Worm (Caenorhabditis elegans) whole organism, late embryonic: ENCODE data around the gene nhr-157.

Experiments
- C08G9.2 ChIP-seq: sonication (generic microtip); optimal IDR thresholded peaks from 2 replicates; lab custom pipeline; 2016; ENCODE audit warnings: mild to moderate bottlenecking, missing genetic modification characterization, moderate library complexity, missing compliant biosample characterization
- C38D4.7 ChIP-seq: fragments of 200-800 bp; sonication (Bioruptor generic); optimal IDR thresholded peaks from 2 replicates; lab custom pipeline; 2018; ENCODE audit warnings: mild to moderate bottlenecking, missing genetic modification characterization, moderate library complexity, missing compliant biosample characterization
- F13H6.1 ChIP-seq: sonication (generic microtip); optimal IDR thresholded peaks from 2 replicates; lab custom pipeline; 2016; ENCODE audit warnings: missing genetic modification characterization, missing compliant biosample characterization
- K09A11.1 ChIP-seq: sonication (generic microtip); optimal IDR thresholded peaks from 2 replicates; lab custom pipeline; 2017; ENCODE audit warnings: antibody characterized with exemption, mild to moderate bottlenecking, missing genetic modification characterization, missing compliant biosample characterization; ENCODE audit not compliant: insufficient read depth
- T23F11.4 ChIP-seq: fragments of 200-800 bp; sonication (Bioruptor generic); optimal IDR thresholded peaks from 2 replicates; lab custom pipeline; 2018; ENCODE audit warnings: mild to moderate bottlenecking, missing genetic modification characterization, missing compliant biosample characterization
- ahr-1 ChIP-seq: sonication (generic microtip); optimal IDR thresholded peaks from 2 replicates; lab custom pipeline; 2016; ENCODE audit warnings: missing genetic modification characterization, missing compliant biosample characterization
- ama-1 ChIP-seq: fragments of 150-350 bp; optimal IDR thresholded peaks from 2 replicates; lab custom pipeline; 2014
- ceh-19 ChIP-seq: fragments of 200-800 bp; sonication (Bioruptor generic); optimal IDR thresholded peaks from 2 replicates; lab custom pipeline; 2018; ENCODE audit warnings: mild to moderate bottlenecking, missing genetic modification characterization, missing compliant biosample characterization
- ceh-24 ChIP-seq: sonication (generic microtip); optimal IDR thresholded peaks from 2 replicates; lab custom pipeline; 2016; ENCODE audit warnings: mild to moderate bottlenecking, missing genetic modification characterization, missing compliant biosample characterization
- ceh-31 ChIP-seq: sonication (generic microtip); optimal IDR thresholded peaks from 2 replicates; lab custom pipeline; 2016; ENCODE audit warnings: missing genetic modification characterization, missing compliant biosample characterization
- ceh-48 ChIP-seq: sonication (generic microtip); optimal IDR thresholded peaks from 2 replicates; lab custom pipeline; 2016; ENCODE audit warnings: missing genetic modification characterization, inconsistent platforms, missing compliant biosample characterization
- ceh-6 ChIP-seq: fragments of 200-800 bp; sonication (Bioruptor generic); optimal IDR thresholded peaks from 2 replicates; lab custom pipeline; 2018; ENCODE audit warnings: mild to moderate bottlenecking, missing genetic modification characterization, missing compliant biosample characterization
- ceh-9 ChIP-seq: sonication (generic microtip); optimal IDR thresholded peaks from 2 replicates; lab custom pipeline; 2016; ENCODE audit warnings: mild to moderate bottlenecking, missing genetic modification characterization, inconsistent platforms, missing compliant biosample characterization
- che-1 ChIP-seq: sonication (generic microtip); optimal IDR thresholded peaks from 2 replicates; lab custom pipeline; 2016; ENCODE audit warnings: mild to moderate bottlenecking, missing genetic modification characterization, missing compliant biosample characterization
- dmd-4 ChIP-seq: sonication (generic microtip); optimal IDR thresholded peaks from 2 replicates; lab custom pipeline; 2016; ENCODE audit warnings: borderline replicate concordance, missing genetic modification characterization, missing compliant biosample characterization
- dve-1 ChIP-seq: sonication (generic microtip); optimal IDR thresholded peaks from 2 replicates; lab custom pipeline; 2017; ENCODE audit warnings: antibody characterized with exemption, mild to moderate bottlenecking, missing genetic modification characterization, missing compliant biosample characterization
- elt-4 ChIP-seq: sonication (generic microtip); optimal IDR thresholded peaks from 2 replicates; lab custom pipeline; 2016; ENCODE audit warnings: missing genetic modification characterization, missing compliant biosample characterization
- ets-4 ChIP-seq: sonication (generic microtip); optimal IDR thresholded peaks from 2 replicates; lab custom pipeline; 2016; ENCODE audit warnings: missing genetic modification characterization, missing compliant biosample characterization
- eyg-1 ChIP-seq: sonication (generic microtip); optimal IDR thresholded peaks from 2 replicates; lab custom pipeline; 2016; ENCODE audit warnings: missing genotype, missing genetic modification characterization, missing compliant biosample characterization
- fax-1 ChIP-seq: sonication (generic microtip); optimal IDR thresholded peaks from 2 replicates; lab custom pipeline; 2016; ENCODE audit warnings: missing genotype, missing genetic modification characterization, missing compliant biosample characterization
- fkh-10 ChIP-seq: fragments of 150-350 bp; optimal IDR thresholded peaks from 2 replicates; lab custom pipeline; 2014; ENCODE audit warnings: missing biosample characterization, missing genetic modification reagents, missing genetic modification characterization
- fkh-6 ChIP-seq: sonication (generic microtip); optimal IDR thresholded peaks from 2 replicates; lab custom pipeline; 2016; ENCODE audit warnings: missing genetic modification characterization, missing compliant biosample characterization
- hlh-13 ChIP-seq: fragments of 200-800 bp; sonication (Bioruptor generic); optimal IDR thresholded peaks from 2 replicates; lab custom pipeline; 2018; ENCODE audit warnings: mild to moderate bottlenecking, missing genetic modification characterization, missing compliant biosample characterization
- hlh-30 ChIP-seq: sonication (generic microtip); optimal IDR thresholded peaks from 2 replicates; lab custom pipeline; 2017; ENCODE audit warnings: antibody characterized with exemption, missing genetic modification characterization, missing compliant biosample characterization; ENCODE audit not compliant: insufficient read depth
- lim-6 ChIP-seq: sonication (generic microtip); optimal IDR thresholded peaks from 2 replicates; lab custom pipeline; 2016; ENCODE audit warnings: missing genetic modification characterization, missing compliant biosample characterization
- lin-11 ChIP-seq: fragments of 200-800 bp; sonication (Bioruptor generic); optimal IDR thresholded peaks from 2 replicates; lab custom pipeline; 2018; ENCODE audit warnings: mild to moderate bottlenecking, missing genetic modification characterization, missing compliant biosample characterization
- madf-2 ChIP-seq: sonication (generic microtip); optimal IDR thresholded peaks from 2 replicates; lab custom pipeline; 2017; ENCODE audit warnings: missing genetic modification characterization, missing compliant biosample characterization
- nfya-1 ChIP-seq: sonication (generic microtip); optimal IDR thresholded peaks from 2 replicates; lab custom pipeline; 2017; ENCODE audit warnings: missing genetic modification characterization, mild to moderate bottlenecking, missing compliant biosample characterization, antibody characterized with exemption, moderate library complexity
- nhr-11 ChIP-seq: fragments of 150-350 bp; optimal IDR thresholded peaks from 2 replicates; lab custom pipeline; 2014; ENCODE audit warnings: missing biosample characterization, missing genetic modification characterization
- nhr-232 ChIP-seq: sonication (generic microtip); optimal IDR thresholded peaks from 2 replicates; lab custom pipeline; 2016; ENCODE audit warnings: missing genetic modification characterization, missing compliant biosample characterization
- npax-4 ChIP-seq: sonication (generic microtip); optimal IDR thresholded peaks from 2 replicates; lab custom pipeline; 2016; ENCODE audit warnings: missing genetic modification characterization, missing compliant biosample characterization
- odd-2 ChIP-seq: sonication (generic microtip); optimal IDR thresholded peaks from 2 replicates; lab custom pipeline; 2017; ENCODE audit warnings: antibody characterized with exemption, mild to moderate bottlenecking, missing genetic modification characterization, missing compliant biosample characterization
- pha-2 ChIP-seq: sonication (generic microtip); optimal IDR thresholded peaks from 2 replicates; lab custom pipeline; 2017; ENCODE audit warnings: mild to moderate bottlenecking, missing genetic modification characterization, missing compliant biosample characterization
- pha-4 ChIP-seq: fragments of 150-350 bp; optimal IDR thresholded peaks from 2 replicates; lab custom pipeline; 2018; ENCODE audit warnings: missing biosample characterization, missing genetic modification reagents, missing genetic modification characterization
- pqm-1 ChIP-seq: sonication (generic microtip); optimal IDR thresholded peaks from 2 replicates; lab custom pipeline; 2016; ENCODE audit warnings: missing genetic modification characterization, missing compliant biosample characterization
- pros-1 ChIP-seq: fragments of 150-350 bp; optimal IDR thresholded peaks from 2 replicates; lab custom pipeline; 2014; ENCODE audit warnings: missing biosample characterization, missing genetic modification reagents, missing genetic modification characterization
- ref-2 ChIP-seq: sonication (generic microtip); optimal IDR thresholded peaks from 2 replicates; lab custom pipeline; 2016; ENCODE audit warnings: missing genetic modification characterization, missing compliant biosample characterization
- rnt-1 ChIP-seq: sonication (generic microtip); optimal IDR thresholded peaks from 2 replicates; lab custom pipeline; 2016; ENCODE audit warnings: missing genetic modification characterization, missing compliant biosample characterization
- sdc-2 ChIP-seq: sonication (generic microtip); optimal IDR thresholded peaks from 2 replicates; lab custom pipeline; 2016; ENCODE audit warnings: missing genotype, missing genetic modification characterization, missing compliant biosample characterization
- tbx-2 ChIP-seq: sonication (generic microtip); optimal IDR thresholded peaks from 2 replicates; lab custom pipeline; 2016; ENCODE audit warnings: missing genetic modification characterization, missing compliant biosample characterization
- tbx-7 ChIP-seq: sonication (generic microtip); optimal IDR thresholded peaks from 2 replicates; lab custom pipeline; 2016; ENCODE audit warnings: missing genotype, missing genetic modification characterization, missing compliant biosample characterization
- unc-42 ChIP-seq: sonication (generic microtip); optimal IDR thresholded peaks from 2 replicates; lab custom pipeline; 2016; ENCODE audit warnings: missing genotype, missing genetic modification characterization, missing compliant biosample characterization
- ztf-16 ChIP-seq: sonication (generic microtip); optimal IDR thresholded peaks from 2 replicates; lab custom pipeline; 2017; ENCODE audit warnings: missing genetic modification characterization, missing compliant biosample characterization

nhr-157 gene

DNA sequence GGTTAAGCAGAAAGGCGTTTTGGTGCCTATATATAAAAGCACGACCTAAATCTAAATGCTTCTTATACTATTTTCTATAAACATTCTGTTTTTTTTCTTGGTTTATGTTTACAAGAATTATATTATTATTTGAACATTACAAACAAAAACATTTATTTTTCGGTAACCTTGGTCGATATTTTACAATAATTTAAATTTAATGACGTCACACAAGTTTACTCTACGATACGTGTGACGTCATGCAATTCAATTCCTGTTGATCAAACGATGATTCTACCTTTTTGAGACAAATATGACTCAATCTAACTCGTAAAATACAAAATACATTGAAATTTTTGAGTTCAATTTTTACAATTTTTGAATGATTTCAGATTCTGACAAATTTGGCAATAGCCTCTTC is 27.2 kb upstream of the nhr-157 start:
- no peak for TF ChIP-seq F13H6.1 (tag; lab: Kevin White, UChicago)
- no peak for TF ChIP-seq ceh-19
- no peak for TF ChIP-seq T23F11.4 (GFP tag; lab: Kevin White, UChicago)
- no peak for TF ChIP-seq odd-2 (tag; lab: Kevin White, UChicago)
- TF ChIP-seq rnt-1 (tag; lab: Kevin White, UChicago) = no peak
- no peak for TF ChIP-seq dve-1 (tag; lab: Kevin White, UChicago)
- no peak for TF ChIP-seq unc-42 (tag; lab: Kevin White, UChicago)
- TF ChIP-seq ref-2 (tag; lab: Kevin White, UChicago) = no peak
- no peak for TF ChIP-seq nhr-232
- no peak for TF ChIP-seq ceh-9 (tag; lab: Kevin White, UChicago)
- TF ChIP-seq lim-6 = no peak
- TF ChIP-seq fkh-10 (GFP tag; lab: Kevin White, UChicago) = no peak
- no peak for TF ChIP-seq ahr-1 (tag; lab: Kevin White, UChicago)
- TF ChIP-seq ama-1 (lab: Kevin White, UChicago) = no peak
- no peak for TF ChIP-seq npax-4 (tag; lab: Kevin White, UChicago)
- TF ChIP-seq dmd-4 (tag; lab: Kevin White, UChicago) = no peak
- no peak for TF ChIP-seq madf-2 (tag; lab: Kevin White, UChicago)

DNA sequence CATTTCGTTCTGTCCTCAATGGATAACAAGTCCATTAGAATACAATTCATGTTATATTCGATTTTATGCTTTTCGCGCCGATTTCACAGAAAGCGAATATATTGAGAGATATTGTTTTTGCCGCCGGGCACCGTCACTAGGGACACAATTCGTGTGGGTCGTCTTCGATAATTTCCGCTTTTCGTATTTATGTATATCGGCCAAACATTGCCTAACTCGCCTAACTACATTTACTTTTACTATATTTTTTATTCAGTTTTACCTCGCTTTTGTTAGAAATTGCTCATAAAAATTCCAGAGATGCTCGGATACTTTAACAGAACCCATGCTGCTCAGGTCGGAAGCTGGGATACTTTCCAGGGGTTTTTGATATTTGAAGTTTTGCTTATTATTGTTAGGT is 25.9 kb upstream of the nhr-157 start, which contains the start of gene sre-9:
TSS of gene sre-9 (plus strand) at position 301 of the 400 bp plus-strand sequence.
- TF ChIP-seq ztf-16 (tag; lab: Kevin White, UChicago) = no peak
- no peak for TF ChIP-seq fax-1 (tag; lab: Kevin White, UChicago)
- TF ChIP-seq madf-2 (tag; lab: Kevin White, UChicago) = no peak
- TF ChIP-seq C08G9.2 (tag; lab: Kevin White, UChicago) = no peak
- TF ChIP-seq ahr-1 (tag; lab: Kevin White, UChicago) = no peak
- TF ChIP-seq lin-11 (tag; lab: Kevin White, UChicago) = no peak
- no peak for TF ChIP-seq tbx-7 (tag; lab: Kevin White, UChicago)
- TF ChIP-seq pha-2 (tag; lab: Kevin White, UChicago) = no peak
- TF ChIP-seq C38D4.7 (GFP tag; lab: Kevin White, UChicago) = no peak
- TF ChIP-seq hlh-30 (tag; lab: Kevin White, UChicago) = no peak
- no peak for TF ChIP-seq sdc-2 (tag; lab: Kevin White, UChicago)
- no peak for TF ChIP-seq nfya-1
- no peak for TF ChIP-seq hlh-13 (GFP tag; lab: Kevin White, UChicago)
- no peak for TF ChIP-seq ceh-48
- no peak for TF ChIP-seq eyg-1 (tag; lab: Kevin White, UChicago)
- no peak for TF ChIP-seq ceh-24 (tag; lab: Kevin White, UChicago)
- no peak for TF ChIP-seq ama-1 (lab: Kevin White, UChicago)
- TF ChIP-seq elt-4 (tag; lab: Kevin White, UChicago) = no peak
- no peak for TF ChIP-seq nhr-11 (tag; lab: Kevin White, UChicago)
- TF ChIP-seq nhr-232 = no peak
- TF ChIP-seq, all 69 proteins: peak for 0

DNA sequence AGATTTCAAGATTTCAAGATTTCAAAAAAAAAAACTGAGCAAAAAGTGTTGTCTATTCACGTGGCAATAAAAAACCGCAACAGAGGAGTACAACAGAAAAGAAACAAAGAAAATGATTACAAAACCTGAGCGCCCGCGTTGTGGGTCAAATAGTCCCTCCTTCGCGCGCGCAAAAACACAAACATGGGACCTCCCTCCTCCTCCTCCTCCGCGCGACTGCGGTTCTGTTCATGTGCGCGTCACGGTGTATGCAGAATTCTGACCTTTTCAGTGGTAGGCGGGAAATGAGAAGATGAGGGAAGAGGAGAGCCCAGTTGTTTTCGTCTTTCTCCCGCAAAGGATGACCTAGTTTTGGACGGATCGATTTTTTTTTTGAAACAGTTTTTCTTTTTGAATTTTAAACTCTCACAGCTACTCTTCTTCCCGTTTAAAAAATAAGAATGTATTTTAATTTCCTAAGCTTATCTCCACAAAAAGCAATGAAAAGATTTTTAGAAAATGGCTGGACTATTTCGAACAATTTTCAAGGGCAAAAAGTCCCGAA is 23.6 kb upstream of the nhr-157 start, which contains the start of gene C17E7.4:
TSS of gene C17E7.4 (plus strand) at position 494 of the 544 bp plus-strand sequence.
- no peak for TF ChIP-seq dmd-4 (tag; lab: Kevin White, UChicago)
- no peak for TF ChIP-seq pqm-1 (tag; lab: Kevin White, UChicago)
- TF ChIP-seq F13H6.1 (tag; lab: Kevin White, UChicago) = no peak

DNA sequence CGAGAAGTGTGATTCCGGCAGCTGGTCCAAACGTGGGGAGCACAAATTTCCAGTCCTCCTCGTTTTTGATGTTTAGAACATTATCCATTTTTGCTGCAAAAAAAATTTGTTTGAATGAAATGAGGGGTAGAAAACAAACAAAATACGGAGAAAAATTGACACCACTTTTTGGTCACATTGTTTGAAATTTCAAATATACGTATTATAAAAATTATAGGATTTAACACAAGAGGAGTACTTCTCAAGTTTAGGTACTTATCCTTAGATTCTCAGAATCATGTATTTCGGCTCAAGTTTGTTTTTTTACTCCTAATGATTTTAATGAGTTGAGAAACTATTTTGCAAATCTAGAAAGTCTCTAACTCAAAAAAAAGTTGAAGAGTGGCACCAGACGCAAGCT is 23.1 kb upstream of the nhr-157 start, which contains the start of gene C17E7.12:
TSS of gene C17E7.12 (minus strand) at position 101 of the 400 bp plus-strand sequence.
- TF ChIP-seq ama-1 (lab: Kevin White, UChicago) = no peak
- TF ChIP-seq ref-2 (tag; lab: Kevin White, UChicago) = no peak
- TF ChIP-seq lin-11 (tag; lab: Kevin White, UChicago) = no peak
- TF ChIP-seq madf-2 (tag; lab: Kevin White, UChicago) = no peak
- no peak for TF ChIP-seq ceh-9 (tag; lab: Kevin White, UChicago)
- TF ChIP-seq ceh-6 (GFP tag; lab: Kevin White, UChicago) = no peak
- TF ChIP-seq tbx-7 (tag; lab: Kevin White, UChicago) = no peak
- no peak for TF ChIP-seq K09A11.1 (tag; lab: Kevin White, UChicago)
- no peak for TF ChIP-seq pha-4 (tag; lab: Kevin White, UChicago)
- no peak for TF ChIP-seq ets-4 (tag; lab: Kevin White, UChicago)
- no peak for TF ChIP-seq pros-1 (tag; lab: Kevin White, UChicago)
- TF ChIP-seq tbx-2 (tag; lab: Kevin White, UChicago) = no peak
- no peak for TF ChIP-seq ceh-48
- no peak for TF ChIP-seq ceh-31 (tag; lab: Kevin White, UChicago)
- TF ChIP-seq che-1 (tag; lab: Kevin White, UChicago) = no peak
- no peak for TF ChIP-seq lim-6
- no peak for TF ChIP-seq fkh-6 (tag; lab: Kevin White, UChicago)
- TF ChIP-seq pha-2 (tag; lab: Kevin White, UChicago) = no peak
